Fruit fly (Drosophila melanogaster) whole organism, prepupa: ENCODE measurements around the gene Osi6.

Source experiments
- CG32006 ChIP-seq: fragments of 200-800 bp; sonication (Bioruptor generic); optimal IDR thresholded peaks from 3 replicates; lab custom pipeline; 2017; ENCODE audit warnings: missing biosample characterization, mild to moderate bottlenecking, missing genetic modification characterization
- CG3919 ChIP-seq: fragments of 200-800 bp; sonication (Bioruptor generic); optimal IDR thresholded peaks from 3 replicates; lab custom pipeline; 2016; ENCODE audit warnings: missing biosample characterization, missing genetic modification characterization
- Eip75B ChIP-seq: fragments of 200-800 bp; sonication (Bioruptor generic); optimal IDR thresholded peaks from 3 replicates; lab custom pipeline; 2016; ENCODE audit warnings: missing biosample characterization, missing genetic modification characterization
- fd59A ChIP-seq: fragments of 200-800 bp; sonication (Bioruptor generic); optimal IDR thresholded peaks from 2 replicates; lab custom pipeline; 2017; ENCODE audit warnings: missing biosample characterization, mild to moderate bottlenecking, missing genetic modification characterization, missing genetic modification reagents

- TF ChIP-seq CG32006 (GFP tag; lab: Kevin White, UChicago) (no peak), Eip75B (GFP tag; lab: Kevin White, UChicago) (no peak), CG3919 (GFP tag; lab: Kevin White, UChicago) (no peak), fd59A (no peak)
Observed at dm6 chr3R:6269986-6270385, 35.5 kb downstream of the Osi6 start.
